Worm (Caenorhabditis elegans): ENCODE data around the gene W02D7.5.

ce11 chrV:8318135-8318534 lies 19.1 kb upstream of the W02D7.5 start, which contains the start of gene clec-219:
- TF ChIP-seq him-1 (tag; optimal IDR thresholded peaks at IDR 0.05) (no peak), W03F9.2 (tag; optimal IDR thresholded peaks at IDR 0.05) (no peak)

Data from whole organism, L4/young adult.